Fruit fly (Drosophila melanogaster) whole organism, embryonic: ENCODE data around the gene CG43407.

Source experiments
- Atf-2 ChIP-seq: fragments of 200-800 bp; sonication (Bioruptor generic); optimal IDR thresholded peaks from 2 replicates; lab custom pipeline; 2016; ENCODE audit warnings: missing biosample characterization, missing genetic modification characterization
- Bgb ChIP-seq: fragments of 200-800 bp; sonication (Bioruptor generic); IDR thresholded peaks from 2 replicates; pipeline ENCODE4 v1.3.6; 2022; ENCODE audit warnings: missing biosample characterization, missing genetic modification characterization; ENCODE audit not compliant: partially characterized antibody
- CG10565 ChIP-seq: fragments of 200-800 bp; sonication (Bioruptor generic); optimal IDR thresholded peaks from 3 replicates; lab custom pipeline; 2016; ENCODE audit warnings: missing biosample characterization, mild to moderate bottlenecking, missing genetic modification characterization
- CG11093 ChIP-seq: fragments of 200-800 bp; sonication (Bioruptor generic); IDR thresholded peaks from 3 replicates; pipeline ENCODE4 v1.3.6; 2022; ENCODE audit warnings: missing biosample characterization, missing genetic modification characterization
- CG11398 ChIP-seq: fragments of 200-800 bp; sonication (Bioruptor generic); optimal IDR thresholded peaks from 2 replicates; lab custom pipeline; 2016; ENCODE audit warnings: missing biosample characterization, missing genetic modification characterization
- CG11695 ChIP-seq: fragments of 200-800 bp; sonication (Bioruptor generic); IDR thresholded peaks from 3 replicates; pipeline ENCODE4 v1.3.6; 2022; ENCODE audit warnings: missing biosample characterization, missing genetic modification characterization
- CG12299 ChIP-seq: fragments of 200-800 bp; sonication (Bioruptor generic); optimal IDR thresholded peaks from 2 replicates; lab custom pipeline; 2018; ENCODE audit warnings: missing biosample characterization, mild to moderate bottlenecking, missing genetic modification characterization
- CG12659 ChIP-seq: fragments of 200-800 bp; sonication (Bioruptor generic); optimal IDR thresholded peaks from 3 replicates; lab custom pipeline; 2017; ENCODE audit warnings: mild to moderate bottlenecking, missing biosample characterization, missing genetic modification reagents, missing genetic modification characterization
- CG12744 ChIP-seq: fragments of 200-800 bp; sonication (Bioruptor generic); optimal IDR thresholded peaks from 2 replicates; lab custom pipeline; 2016; ENCODE audit warnings: missing biosample characterization, missing genetic modification characterization
- CG15073 ChIP-seq: fragments of 200-800 bp; sonication (Bioruptor generic); optimal IDR thresholded peaks from 2 replicates; lab custom pipeline; 2016; ENCODE audit warnings: missing biosample characterization, missing genetic modification characterization
- CG15479 ChIP-seq: fragments of 200-800 bp; sonication (Bioruptor generic); optimal IDR thresholded peaks from 3 replicates; lab custom pipeline; 2019; ENCODE audit warnings: missing biosample characterization, mild to moderate bottlenecking, missing genetic modification characterization, moderate library complexity
- CG15514 ChIP-seq: fragments of 200-800 bp; sonication (Bioruptor generic); optimal IDR thresholded peaks from 3 replicates; lab custom pipeline; 2017; ENCODE audit warnings: missing biosample characterization, missing genetic modification characterization, mild to moderate bottlenecking, moderate library complexity, missing genetic modification reagents
- CG1647 ChIP-seq: fragments of 200-800 bp; sonication (Bioruptor generic); optimal IDR thresholded peaks from 3 replicates; lab custom pipeline; 2016; ENCODE audit warnings: missing biosample characterization, missing genetic modification characterization
- CG17361 ChIP-seq: fragments of 200-800 bp; sonication (Bioruptor generic); IDR thresholded peaks from 3 replicates; pipeline ENCODE4 v1.3.6; 2022; ENCODE audit warnings: missing biosample characterization, missing genetic modification characterization
- CG17612 ChIP-seq: fragments of 200-800 bp; sonication (Bioruptor generic); IDR thresholded peaks from 2 replicates; pipeline ENCODE4 v1.3.6; 2022; ENCODE audit warnings: missing biosample characterization, missing genetic modification characterization
- CG17802 ChIP-seq: fragments of 200-800 bp; sonication (Bioruptor generic); optimal IDR thresholded peaks from 2 replicates; lab custom pipeline; 2018; ENCODE audit warnings: missing biosample characterization, mild to moderate bottlenecking, missing genetic modification characterization, moderate library complexity
- CG17912 ChIP-seq: fragments of 200-800 bp; sonication (Bioruptor generic); optimal IDR thresholded peaks from 2 replicates; lab custom pipeline; 2018; ENCODE audit warnings: missing biosample characterization, mild to moderate bottlenecking, missing genetic modification characterization
- CG18599 ChIP-seq: fragments of 200-800 bp; sonication (Bioruptor generic); optimal IDR thresholded peaks from 3 replicates; lab custom pipeline; 2017; ENCODE audit warnings: missing biosample characterization, missing genetic modification characterization, mild to moderate bottlenecking, moderate library complexity, missing genetic modification reagents
- CG18619 ChIP-seq: fragments of 200-800 bp; sonication (Bioruptor generic); optimal IDR thresholded peaks from 3 replicates; lab custom pipeline; 2017; ENCODE audit warnings: missing biosample characterization, mild to moderate bottlenecking, missing genetic modification characterization
- CG18764 ChIP-seq: fragments of 200-800 bp; sonication (Bioruptor generic); optimal IDR thresholded peaks from 3 replicates; lab custom pipeline; 2016; ENCODE audit warnings: missing biosample characterization, missing genetic modification characterization
- CG2129 ChIP-seq: fragments of 200-800 bp; sonication (Bioruptor generic); IDR thresholded peaks from 2 replicates; pipeline ENCODE4 v1.3.6; 2022; ENCODE audit warnings: missing biosample characterization, missing genetic modification characterization; ENCODE audit not compliant: partially characterized antibody
- CG31365 ChIP-seq: fragments of 200-800 bp; sonication (Bioruptor generic); optimal IDR thresholded peaks from 2 replicates; lab custom pipeline; 2018; ENCODE audit warnings: missing biosample characterization, mild to moderate bottlenecking, missing genetic modification characterization
- CG4282 ChIP-seq: fragments of 200-800 bp; sonication (Bioruptor generic); optimal IDR thresholded peaks from 2 replicates; lab custom pipeline; 2016; ENCODE audit warnings: missing biosample characterization, missing genetic modification characterization
- CG4404 ChIP-seq: fragments of 200-800 bp; sonication (Bioruptor generic); IDR thresholded peaks from 2 replicates; pipeline ENCODE4 v1.3.6; 2022; ENCODE audit warnings: missing biosample characterization, missing genetic modification characterization
- CG4617 ChIP-seq: fragments of 200-800 bp; sonication (Bioruptor generic); optimal IDR thresholded peaks from 3 replicates; lab custom pipeline; 2016; ENCODE audit warnings: missing biosample characterization, missing genetic modification characterization, borderline replicate concordance
- CG7556 ChIP-seq: fragments of 200-800 bp; sonication (Bioruptor generic); optimal IDR thresholded peaks from 2 replicates; lab custom pipeline; 2017; ENCODE audit warnings: missing biosample characterization, mild to moderate bottlenecking, missing genetic modification characterization
- Elba2 ChIP-seq: fragments of 200-800 bp; sonication (Bioruptor generic); optimal IDR thresholded peaks from 3 replicates; lab custom pipeline; 2016; ENCODE audit warnings: missing biosample characterization, missing genetic modification characterization
- GATAe ChIP-seq: fragments of 200-800 bp; sonication (Bioruptor generic); conservative IDR thresholded peaks from 2 replicates; pipeline ENCODE4 v1.3.6; 2022; ENCODE audit warnings: missing biosample characterization, missing genetic modification characterization
- H15 ChIP-seq: fragments of 200-800 bp; sonication (Bioruptor generic); IDR thresholded peaks from 3 replicates; pipeline ENCODE4 v1.3.6; 2022; ENCODE audit warnings: missing biosample characterization, missing genetic modification characterization
- Hr3 ChIP-seq: fragments of 200-800 bp; sonication (Bioruptor generic); optimal IDR thresholded peaks from 3 replicates; lab custom pipeline; 2016; ENCODE audit warnings: missing biosample characterization, missing genetic modification characterization
- Mad ChIP-seq: fragments of 200-800 bp; sonication (Bioruptor generic); optimal IDR thresholded peaks from 2 replicates; lab custom pipeline; 2016; ENCODE audit warnings: missing biosample characterization, missing genetic modification characterization
- Mes4 ChIP-seq: fragments of 200-800 bp; sonication (Bioruptor generic); optimal IDR thresholded peaks from 2 replicates; lab custom pipeline; 2016; ENCODE audit warnings: missing biosample characterization, missing genetic modification characterization
- Oaz ChIP-seq: fragments of 200-800 bp; sonication (Bioruptor generic); IDR thresholded peaks from 2 replicates; pipeline ENCODE4 v1.3.6; 2022; ENCODE audit warnings: missing biosample characterization, missing genetic modification characterization
- bcd ChIP-seq: fragments of 200-800 bp; sonication (Bioruptor generic); optimal IDR thresholded peaks from 2 replicates; lab custom pipeline; 2017; ENCODE audit warnings: missing biosample characterization, mild to moderate bottlenecking, missing genetic modification characterization
- bowl ChIP-seq: fragments of 200-800 bp; sonication (Bioruptor generic); IDR thresholded peaks from 2 replicates; pipeline ENCODE4 v1.3.6; 2022; ENCODE audit warnings: missing biosample characterization, missing genetic modification characterization
- bsh ChIP-seq, 2 experiments: fragments of 200-800 bp; sonication (Bioruptor generic); optimal IDR thresholded peaks; 2 replicates each; lab custom pipeline; 2017 to 2018; ENCODE audit warnings: mild to moderate bottlenecking in 2 of 2, missing biosample characterization in 2 of 2, missing genetic modification characterization in 2 of 2, moderate library complexity in 1 of 2
- chm ChIP-seq: fragments of 200-800 bp; sonication (Bioruptor generic); IDR thresholded peaks from 2 replicates; pipeline ENCODE4 v1.3.6; 2022; ENCODE audit warnings: missing biosample characterization, missing genetic modification characterization
- crol ChIP-seq: fragments of 200-800 bp; sonication (Bioruptor generic); IDR thresholded peaks from 2 replicates; pipeline ENCODE4 v1.3.6; 2022; ENCODE audit warnings: missing biosample characterization, missing genetic modification characterization
- eyg ChIP-seq: fragments of 200-800 bp; sonication (Bioruptor generic); optimal IDR thresholded peaks from 3 replicates; lab custom pipeline; 2016; ENCODE audit warnings: missing biosample characterization, missing genetic modification characterization
- fru ChIP-seq: fragments of >200 bp; optimal IDR thresholded peaks from 2 replicates; lab custom pipeline; 2017
- grau ChIP-seq: fragments of 200-800 bp; optimal IDR thresholded peaks from 3 replicates; lab custom pipeline; 2019; ENCODE audit warnings: missing biosample characterization, mild to moderate bottlenecking, missing genetic modification characterization, moderate library complexity
- gsb-n ChIP-seq: fragments of 200-800 bp; sonication (Bioruptor generic); optimal IDR thresholded peaks from 3 replicates; lab custom pipeline; 2018; ENCODE audit warnings: missing biosample characterization, mild to moderate bottlenecking, missing genetic modification characterization
- kay ChIP-seq: fragments of 200-800 bp; sonication (Bioruptor generic); optimal IDR thresholded peaks from 2 replicates; lab custom pipeline; 2016; ENCODE audit warnings: missing biosample characterization, missing genetic modification characterization
- klu ChIP-seq: fragments of 200-800 bp; sonication (Bioruptor generic); IDR thresholded peaks from 2 replicates; pipeline ENCODE4 v1.3.6; 2022; ENCODE audit warnings: missing biosample characterization, missing genetic modification characterization
- luna ChIP-seq: fragments of 200-800 bp; sonication (Bioruptor generic); optimal IDR thresholded peaks from 2 replicates; lab custom pipeline; 2016; ENCODE audit warnings: missing biosample characterization, missing genetic modification characterization
- oc ChIP-seq: fragments of 200-800 bp; sonication (Bioruptor generic); optimal IDR thresholded peaks from 2 replicates; lab custom pipeline; 2018; ENCODE audit warnings: missing biosample characterization, mild to moderate bottlenecking, missing genetic modification characterization, moderate library complexity
- pum ChIP-seq: fragments of 200-800 bp; sonication (Bioruptor generic); optimal IDR thresholded peaks from 2 replicates; lab custom pipeline; 2016; ENCODE audit warnings: missing biosample characterization, missing genetic modification characterization
- stwl ChIP-seq: fragments of 200-800 bp; sonication (Bioruptor generic); optimal IDR thresholded peaks from 3 replicates; lab custom pipeline; 2018; ENCODE audit warnings: missing biosample characterization, mild to moderate bottlenecking, missing genetic modification characterization, moderate library complexity
- trh ChIP-seq: fragments of 200-800 bp; sonication (Bioruptor generic); optimal IDR thresholded peaks from 2 replicates; lab custom pipeline; 2016; ENCODE audit warnings: missing biosample characterization, missing genetic modification characterization
- tup ChIP-seq: fragments of 200-800 bp; sonication (Bioruptor generic); optimal IDR thresholded peaks from 2 replicates; lab custom pipeline; 2016; ENCODE audit warnings: missing biosample characterization, mild to moderate bottlenecking, missing genetic modification characterization, moderate library complexity
- z ChIP-seq: fragments of 200-800 bp; sonication (Bioruptor generic); IDR thresholded peaks from 3 replicates; pipeline ENCODE4 v1.3.6; 2022; ENCODE audit warnings: missing biosample characterization, missing genetic modification characterization
- zfh1 ChIP-seq: fragments of 200-800 bp; sonication (Bioruptor generic); IDR thresholded peaks from 3 replicates; pipeline ENCODE4 v1.3.6; 2022; ENCODE audit warnings: missing biosample characterization, missing genetic modification characterization

The CG43407 gene

dm6 chr3L:19024800-19025199 lies 28.4 kb downstream of the CG43407 start (continued):
- TF ChIP-seq kay (GFP tag; lab: Kevin White, UChicago) = peak; percentile 63
- peak; percentile 59 for TF ChIP-seq CG12744
- TF ChIP-seq Bgb = no peak
- TF ChIP-seq CG17802 (tag; lab: Kevin White, UChicago) = peak; percentile 56
- TF ChIP-seq CG17612 (GFP tag; lab: Robert Waterston, UW) = no peak
- TF ChIP-seq CG11398 = peak; percentile 80
- peak; percentile 55; the same call in 1 of the 3 replicates for TF ChIP-seq z
- peak; percentile 61 for TF ChIP-seq CG12659
- TF ChIP-seq CG2129 = no peak
- no peak for TF ChIP-seq CG17912 (GFP tag; lab: Kevin White, UChicago)
- TF ChIP-seq Atf-2 (GFP tag; lab: Kevin White, UChicago) = peak; percentile 74
- peak; percentile 60 for TF ChIP-seq pum (GFP tag; lab: Kevin White, UChicago)
- peak; percentile 83; the same call in 2 of the 3 replicates for TF ChIP-seq CG11695 (GFP tag; lab: Robert Waterston, UW)
- TF ChIP-seq Oaz (GFP tag; lab: Robert Waterston, UW) = no peak
- TF ChIP-seq bsh (GFP tag; optimal IDR thresholded peaks at IDR 0.05; lab: Kevin White, UChicago) = peak in 1 of 2 experiments; percentile 91
- TF ChIP-seq Elba2 (GFP tag; lab: Kevin White, UChicago) = no peak
- no peak for TF ChIP-seq CG31365
- TF ChIP-seq CG15073 = no peak
- TF ChIP-seq tup = peak; percentile 50
- peak; percentile 17 for TF ChIP-seq trh (GFP tag; lab: Kevin White, UChicago)
- TF ChIP-seq CG17361 (GFP tag; lab: Robert Waterston, UW) = peak; percentile 86
- peak; percentile 54 for TF ChIP-seq CG18764 (GFP tag; lab: Kevin White, UChicago)
- TF ChIP-seq CG18599 = no peak
- peak; percentile 71 for TF ChIP-seq grau (tag; lab: Kevin White, UChicago)
- TF ChIP-seq Hr3 = peak; percentile 71
- peak; percentile 71 for TF ChIP-seq CG7556
- TF ChIP-seq gsb-n = peak; percentile 50
- peak; percentile 72 for TF ChIP-seq Mad (GFP tag; lab: Kevin White, UChicago)
- no peak for TF ChIP-seq stwl (tag; lab: Kevin White, UChicago)
- no peak for TF ChIP-seq crol (GFP tag; lab: Robert Waterston, UW)
- peak; percentile 62; the same call in 2 of the 3 replicates for TF ChIP-seq CG11093
- TF ChIP-seq bowl (GFP tag; lab: Robert Waterston, UW) = peak; percentile 47; the same call in 1 of the 2 replicates
- peak; percentile 51; the same call in 1 of the 2 replicates for TF ChIP-seq klu (GFP tag; lab: Robert Waterston, UW)
- TF ChIP-seq CG15479 (GFP tag; lab: Kevin White, UChicago) = no peak
- peak; percentile 23 for TF ChIP-seq CG15514 (GFP tag; lab: Kevin White, UChicago)
- no peak for TF ChIP-seq CG1647
- no peak for TF ChIP-seq fru (lab: Kevin White, UChicago)
- peak; percentile 70 for TF ChIP-seq CG18619 (GFP tag; lab: Kevin White, UChicago)
- TF ChIP-seq Mes4 (GFP tag; lab: Kevin White, UChicago) = peak; percentile 83
- TF ChIP-seq GATAe (GFP tag; lab: Robert Waterston, UW) = no peak
- TF ChIP-seq CG4404 (GFP tag; lab: Robert Waterston, UW) = peak; percentile 81
- TF ChIP-seq CG10565 = no peak
- TF ChIP-seq bcd (GFP tag; lab: Kevin White, UChicago) = peak; percentile 73
- TF ChIP-seq CG12299 (tag; lab: Kevin White, UChicago) = peak; percentile 25
- peak; percentile 33 for TF ChIP-seq CG4617
- peak; percentile 39 for TF ChIP-seq CG4282 (GFP tag; lab: Kevin White, UChicago)
- TF ChIP-seq oc (tag; lab: Kevin White, UChicago) = peak; percentile 70
- no peak for TF ChIP-seq luna (GFP tag; lab: Kevin White, UChicago)
- TF ChIP-seq zfh1 (GFP tag; lab: Robert Waterston, UW) = peak; percentile 93
- TF ChIP-seq chm = peak; percentile 90
- TF ChIP-seq eyg (GFP tag; lab: Kevin White, UChicago) = peak; percentile 62
- peak; percentile 82 for TF ChIP-seq H15 (GFP tag; lab: Robert Waterston, UW)
